Fruit fly (Drosophila melanogaster) whole organism, wandering third instar larva: Measurements from ENCODE around the gene CG4210.
A peak's percentile ranks its signal among the peaks of the same experiment; 100 is the strongest.

ENCODE experiments used
- Abd-B ChIP-seq: fragments of >200 bp; optimal IDR thresholded peaks from 2 replicates; lab custom pipeline; 2017; ENCODE audit warnings: missing biosample characterization, missing genetic modification characterization
- CG32264 ChIP-seq: fragments of 200-800 bp; sonication (Bioruptor generic); optimal IDR thresholded peaks from 2 replicates; lab custom pipeline; 2016; ENCODE audit warnings: missing biosample characterization, missing genetic modification characterization
- CG9705 ChIP-seq: fragments of 200-800 bp; sonication (Bioruptor generic); optimal IDR thresholded peaks from 2 replicates; lab custom pipeline; 2018; ENCODE audit warnings: missing biosample characterization, mild to moderate bottlenecking, missing genetic modification characterization
- CrebA ChIP-seq: fragments of 200-800 bp; sonication (Bioruptor generic); optimal IDR thresholded peaks from 2 replicates; lab custom pipeline; 2016; ENCODE audit warnings: missing biosample characterization, mild to moderate bottlenecking, missing genetic modification characterization, borderline replicate concordance
- Dfd ChIP-seq: fragments of >200 bp; optimal IDR thresholded peaks from 2 replicates; lab custom pipeline; 2017; ENCODE audit warnings: missing biosample characterization, missing genetic modification characterization
- Dif ChIP-seq: fragments of 200-275, 200-300 bp; sonication (Bioruptor generic); optimal IDR thresholded peaks from 2 replicates; lab custom pipeline; 2018; ENCODE audit warnings: missing biosample characterization, missing genetic modification characterization; ENCODE audit not compliant: partially characterized antibody
- GATAd ChIP-seq: sonication (Bioruptor generic); optimal IDR thresholded peaks from 2 replicates; lab custom pipeline; 2016; ENCODE audit warnings: missing biosample characterization, missing genetic modification characterization
- HLH106 ChIP-seq: fragments of 200-800 bp; optimal IDR thresholded peaks from 3 replicates; lab custom pipeline; 2019; ENCODE audit warnings: missing biosample characterization, mild to moderate bottlenecking, missing genetic modification characterization, moderate library complexity
- Hnf4 ChIP-seq: fragments of 200-800 bp; sonication (Bioruptor generic); optimal IDR thresholded peaks from 2 replicates; lab custom pipeline; 2016; ENCODE audit warnings: missing biosample characterization, mild to moderate bottlenecking, missing genetic modification characterization
- Hr78 ChIP-seq: fragments of >200 bp; optimal IDR thresholded peaks from 2 replicates; lab custom pipeline; 2017; ENCODE audit warnings: missing biosample characterization, missing genetic modification characterization
- Hr83 ChIP-seq: fragments of 200-300 bp; sonication (Bioruptor generic); optimal IDR thresholded peaks from 2 replicates; lab custom pipeline; 2016; ENCODE audit warnings: missing biosample characterization, mild to moderate bottlenecking, missing genetic modification characterization, moderate library complexity; ENCODE audit not compliant: poor library complexity, severe bottlenecking
- Jra ChIP-seq: sonication (Bioruptor generic); optimal IDR thresholded peaks from 2 replicates; lab custom pipeline; 2016; ENCODE audit warnings: missing biosample characterization, missing genetic modification characterization
- Mio ChIP-seq: sonication (Bioruptor generic); optimal IDR thresholded peaks from 2 replicates; lab custom pipeline; 2016; ENCODE audit warnings: missing biosample characterization, missing genetic modification characterization
- Myc ChIP-seq: fragments of >200 bp; optimal IDR thresholded peaks from 2 replicates; lab custom pipeline; 2017
- N ChIP-seq: fragments of >200 bp; optimal IDR thresholded peaks from 2 replicates; lab custom pipeline; 2018; ENCODE audit warnings: missing biosample characterization, missing external identifiers, missing genetic modification characterization
- OdsH ChIP-seq: fragments of 200-800 bp; sonication (Bioruptor generic); optimal IDR thresholded peaks from 2 replicates; lab custom pipeline; 2016; ENCODE audit warnings: missing biosample characterization, mild to moderate bottlenecking, missing genetic modification characterization
- Rel ChIP-seq, 2 experiments: fragments of 200-800 bp; sonication (Bioruptor generic) in 1 of 2; optimal IDR thresholded peaks; 2 replicates in 1 of 2; 3 replicates in 1 of 2; lab custom pipeline; 2016 to 2019; ENCODE audit warnings: mild to moderate bottlenecking in 2 of 2, missing biosample characterization in 2 of 2, missing genetic modification characterization in 2 of 2, moderate library complexity in 1 of 2
- Sp1 ChIP-seq: fragments of 200-800 bp; sonication (Bioruptor generic); optimal IDR thresholded peaks from 3 replicates; lab custom pipeline; 2019; ENCODE audit warnings: missing biosample characterization, mild to moderate bottlenecking, missing genetic modification characterization, moderate library complexity
- br ChIP-seq: fragments of 200-800 bp; sonication (Bioruptor generic); optimal IDR thresholded peaks from 2 replicates; lab custom pipeline; 2016; ENCODE audit warnings: missing biosample characterization, missing genetic modification characterization
- brk ChIP-seq: fragments of 200-800 bp; sonication (Bioruptor generic); optimal IDR thresholded peaks from 2 replicates; lab custom pipeline; 2016; ENCODE audit warnings: missing biosample characterization, mild to moderate bottlenecking, missing genetic modification characterization
- dl ChIP-seq, 2 experiments: fragments of 175-275, 200-275 bp in 1 of 2; fragments of 200-275 bp in 1 of 2; sonication (Bioruptor generic); optimal IDR thresholded peaks; lab custom pipeline; 2018; ENCODE audit warnings: mild to moderate bottlenecking in 2 of 2, missing biosample characterization in 2 of 2, missing genetic modification characterization in 2 of 2, moderate library complexity in 2 of 2; ENCODE audit not compliant: partially characterized antibody in 2 of 2, insufficient read depth in 1 of 2
- dmrt93B ChIP-seq: fragments of 200-800 bp; sonication (Bioruptor generic); optimal IDR thresholded peaks from 2 replicates; lab custom pipeline; 2018; ENCODE audit warnings: missing biosample characterization, mild to moderate bottlenecking, missing genetic modification characterization
- dsf ChIP-seq: sonication (Bioruptor generic); optimal IDR thresholded peaks from 2 replicates; lab custom pipeline; 2016; ENCODE audit warnings: missing biosample characterization, missing genetic modification characterization, borderline replicate concordance
- ey ChIP-seq: fragments of 200-800 bp; sonication (Bioruptor generic); optimal IDR thresholded peaks from 2 replicates; lab custom pipeline; 2016; ENCODE audit warnings: missing biosample characterization, missing genetic modification characterization
- foxo ChIP-seq, 2 experiments: fragments of 200-800 bp; sonication (Bioruptor generic); optimal IDR thresholded peaks; 2 replicates in 1 of 2; 3 replicates in 1 of 2; lab custom pipeline; 2016 to 2017; ENCODE audit warnings: missing biosample characterization in 2 of 2, missing genetic modification characterization in 2 of 2
- fru ChIP-seq: fragments of 200-800 bp; sonication (Bioruptor generic); optimal IDR thresholded peaks from 3 replicates; lab custom pipeline; 2016; ENCODE audit warnings: missing biosample characterization, mild to moderate bottlenecking, missing genetic modification characterization
- h ChIP-seq: fragments of 200-800 bp; sonication (Bioruptor generic); optimal IDR thresholded peaks from 3 replicates; lab custom pipeline; 2016; ENCODE audit warnings: missing biosample characterization, mild to moderate bottlenecking, missing genetic modification characterization
- jim ChIP-seq: fragments of 175-275, 200-325 bp; sonication (Bioruptor generic); optimal IDR thresholded peaks from 2 replicates; lab custom pipeline; 2016; ENCODE audit warnings: missing biosample characterization, mild to moderate bottlenecking, missing genetic modification characterization
- lola ChIP-seq: fragments of >200 bp; optimal IDR thresholded peaks from 2 replicates; lab custom pipeline; 2017; ENCODE audit warnings: missing biosample characterization, missing genetic modification characterization
- pan ChIP-seq: fragments of >200 bp; optimal IDR thresholded peaks from 2 replicates; lab custom pipeline; 2017
- psq ChIP-seq: fragments of 200-800 bp; sonication (Bioruptor generic); optimal IDR thresholded peaks from 3 replicates; lab custom pipeline; 2017; ENCODE audit warnings: missing biosample characterization, mild to moderate bottlenecking, missing genetic modification characterization, moderate library complexity
- rgr ChIP-seq: fragments of 200-800 bp; sonication (Bioruptor generic); optimal IDR thresholded peaks from 3 replicates; lab custom pipeline; 2016; ENCODE audit warnings: missing biosample characterization, mild to moderate bottlenecking, missing genetic modification characterization
- sage ChIP-seq: fragments of 200-800 bp; sonication (Bioruptor generic); optimal IDR thresholded peaks from 2 replicates; lab custom pipeline; 2016; ENCODE audit warnings: missing biosample characterization, mild to moderate bottlenecking, missing genetic modification characterization
- sv ChIP-seq: fragments of 200-800 bp; sonication (Bioruptor generic); optimal IDR thresholded peaks from 3 replicates; lab custom pipeline; 2016; ENCODE audit warnings: missing biosample characterization, missing genetic modification characterization
- tai ChIP-seq: sonication (Bioruptor generic); optimal IDR thresholded peaks from 2 replicates; lab custom pipeline; 2016; ENCODE audit warnings: missing biosample characterization, missing genetic modification characterization
- usp ChIP-seq: fragments of >200 bp; optimal IDR thresholded peaks from 2 replicates; lab custom pipeline; 2017; ENCODE audit warnings: missing biosample characterization, missing genetic modification characterization
- woc ChIP-seq: sonication (Bioruptor generic); optimal IDR thresholded peaks from 2 replicates; lab custom pipeline; 2016; ENCODE audit warnings: missing biosample characterization, mild to moderate bottlenecking, missing genetic modification characterization

CG4210 gene

DNA sequence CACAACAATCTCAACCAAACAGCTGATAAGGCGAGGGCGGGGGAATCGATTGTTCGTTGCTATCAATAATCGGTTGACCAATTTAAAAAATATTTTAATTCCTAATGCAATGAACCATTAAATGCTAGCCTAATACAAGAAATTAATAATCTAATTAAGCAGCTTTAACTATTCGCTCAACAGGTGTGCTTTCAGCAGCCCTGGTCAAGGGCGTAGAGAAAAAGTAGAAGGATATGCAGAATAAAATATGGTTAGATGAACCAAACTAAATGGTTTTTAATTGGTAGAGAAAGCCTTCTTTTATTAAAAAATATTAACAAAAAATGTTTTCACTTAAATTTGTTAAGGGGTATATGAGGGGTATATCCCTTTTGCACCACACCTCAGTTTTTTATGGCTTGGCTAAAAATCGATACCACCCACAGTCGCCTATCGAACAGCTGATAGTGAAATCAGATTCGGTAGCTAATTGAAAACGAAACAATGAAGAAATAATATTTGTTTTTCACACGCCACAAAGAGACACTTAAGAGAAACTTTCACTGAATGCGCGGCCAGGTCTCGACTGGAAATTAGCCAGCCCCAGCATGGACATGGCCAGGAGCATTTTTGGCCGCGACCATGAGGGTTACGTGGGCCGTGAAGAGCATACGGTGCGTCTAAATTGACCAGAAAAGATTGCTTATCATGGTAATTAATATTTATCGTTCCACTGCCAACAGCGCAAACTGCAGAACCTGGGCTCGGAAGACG is 5.2 kb downstream of the CG4210 start, which contains the start of the genes SIDL and CG12241 (continued):
- TF ChIP-seq tai (GFP tag; lab: Kevin White, UChicago) (no peak), pan (lab: Kevin White, UChicago) (no peak)

DNA sequence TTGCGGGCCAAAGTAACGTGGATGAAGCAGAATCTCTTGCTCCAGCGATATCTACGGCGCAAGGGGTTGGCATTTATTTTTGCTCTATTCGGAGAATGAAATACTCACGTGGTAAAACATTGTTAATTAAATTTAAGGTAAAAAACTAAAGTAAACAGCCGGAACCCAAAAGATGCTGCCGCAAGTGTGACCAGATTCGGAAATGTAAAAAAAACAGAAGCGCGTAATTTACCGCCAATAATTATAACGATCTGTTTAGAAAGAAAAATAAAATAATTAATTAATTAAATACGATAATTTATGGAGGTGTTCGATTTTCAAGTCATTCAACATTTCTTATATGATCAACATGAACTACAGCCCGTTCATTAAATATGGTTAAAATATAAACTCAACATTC is 9.2 kb downstream of the CG4210 start, which contains the start of gene Polr2G:
Gene Polr2G (minus strand): TSS at position 208 of the 400 bp plus-strand sequence.
- TF ChIP-seq lola (GFP tag; lab: Kevin White, UChicago) (no peak), Hnf4 (no peak), Mio (GFP tag; lab: Kevin White, UChicago) (no peak), psq (GFP tag; lab: Kevin White, UChicago) (no peak), Dfd (GFP tag; lab: Kevin White, UChicago) (no peak), brk (no peak), Hr78 (GFP tag; lab: Kevin White, UChicago) (no peak), HLH106 (no peak), CrebA (GFP tag; lab: Kevin White, UChicago) (no peak), woc (GFP tag; lab: Kevin White, UChicago) (no peak), sage (GFP tag; lab: Kevin White, UChicago) (no peak), usp (GFP tag; lab: Kevin White, UChicago) (no peak), pan (lab: Kevin White, UChicago) (no peak)

DNA sequence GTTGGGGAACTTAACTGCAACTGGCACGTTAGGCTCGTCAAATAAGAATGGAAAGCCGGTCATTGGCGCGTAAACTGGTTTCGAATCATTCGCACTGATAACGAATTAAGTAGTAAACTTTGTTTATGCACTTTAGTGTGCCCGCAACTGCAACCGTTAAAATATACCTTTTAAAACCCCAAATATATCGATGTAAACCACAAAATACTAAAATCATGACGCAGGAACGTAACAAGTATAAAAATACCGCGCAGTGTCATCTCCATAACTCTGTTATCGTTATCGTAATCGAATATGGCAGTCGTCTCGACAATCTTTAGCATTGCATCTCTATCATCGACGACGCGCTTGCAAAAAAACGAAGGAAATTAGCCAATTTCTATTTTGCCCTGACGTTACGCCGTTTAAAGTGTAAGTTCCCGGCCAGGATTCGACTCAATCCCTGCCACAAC is 11.5 kb downstream of the CG4210 start, which contains the start of the genes CG31344 and Caf1-55:
Gene CG31344 (minus strand): TSS at position 51 of the 452 bp plus-strand sequence.
Gene Caf1-55 (plus strand): TSS at position 298 of the 452 bp plus-strand sequence.
- TF ChIP-seq dsf (GFP tag; lab: Kevin White, UChicago): peak; percentile 19
- TF ChIP-seq Rel (GFP tag; optimal IDR thresholded peaks at IDR 0.05; lab: Kevin White, UChicago): no peak
- TF ChIP-seq Rel (tag; optimal IDR thresholded peaks at IDR 0.05; lab: Kevin White, UChicago): peak; percentile 70
- TF ChIP-seq br (GFP tag; lab: Kevin White, UChicago): no peak
- peak; percentile 50 for TF ChIP-seq Jra (GFP tag; lab: Kevin White, UChicago)
- no peak for TF ChIP-seq Abd-B (GFP tag; lab: Kevin White, UChicago)
- no peak for TF ChIP-seq CrebA (GFP tag; lab: Kevin White, UChicago)
- TF ChIP-seq ey (GFP tag; lab: Kevin White, UChicago): peak; percentile 10
- TF ChIP-seq Myc (lab: Kevin White, UChicago): no peak
- TF ChIP-seq CG9705 (GFP tag; lab: Kevin White, UChicago): no peak
- TF ChIP-seq, all 38 proteins: peak for 4

DNA sequence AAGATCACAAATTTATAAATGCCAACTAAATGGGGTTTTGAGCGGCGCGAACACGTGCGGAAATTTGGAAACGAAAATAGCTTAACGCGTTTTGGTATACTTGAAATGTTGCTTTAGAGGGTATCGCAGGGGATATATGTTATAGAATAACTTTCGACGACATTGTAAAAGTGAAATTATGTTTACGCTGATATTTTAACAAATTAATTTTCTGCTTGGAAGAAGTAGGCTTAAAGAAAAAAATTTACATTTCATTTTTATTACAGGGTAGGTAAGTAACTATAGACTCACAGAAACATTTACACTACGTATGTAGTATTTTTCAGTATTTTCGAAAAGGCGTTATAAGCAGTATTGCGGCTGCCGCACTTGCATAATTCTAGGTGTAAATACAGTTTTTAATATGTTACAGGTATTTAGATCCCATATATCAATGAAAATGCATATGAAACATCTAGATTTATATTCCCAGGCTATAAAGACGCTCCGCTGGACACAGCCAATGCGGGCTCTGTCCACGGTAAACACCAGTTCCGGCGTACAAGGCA is 15.6 kb downstream of the CG4210 start, which contains the start of the genes Art3 and mRpS10:
Gene Art3 (minus strand): TSS at position 80 of the 548 bp plus-strand sequence.
Gene mRpS10 (plus strand): TSS at position 337 of the 548 bp plus-strand sequence.
- peak; percentile 99 for TF ChIP-seq sv
- peak; percentile 99 for TF ChIP-seq Hr83
- peak; percentile 100 for TF ChIP-seq h
- peak; percentile 89 for TF ChIP-seq jim
- TF ChIP-seq usp (GFP tag; lab: Kevin White, UChicago): no peak
- TF ChIP-seq Mio (GFP tag; lab: Kevin White, UChicago): peak; percentile 96
- TF ChIP-seq woc (GFP tag; lab: Kevin White, UChicago): peak; percentile 99
- TF ChIP-seq dsf (GFP tag; lab: Kevin White, UChicago): peak; percentile 98
- peak; percentile 100 for TF ChIP-seq Hnf4
- TF ChIP-seq CG9705 (GFP tag; lab: Kevin White, UChicago): peak; percentile 100
- TF ChIP-seq Rel (GFP tag; optimal IDR thresholded peaks at IDR 0.05; lab: Kevin White, UChicago): peak; percentile 91
- peak; percentile 99 for TF ChIP-seq Rel (tag; optimal IDR thresholded peaks at IDR 0.05; lab: Kevin White, UChicago)
- TF ChIP-seq pan (lab: Kevin White, UChicago): peak; percentile 91
- TF ChIP-seq dl (GFP tag; optimal IDR thresholded peaks at IDR 0.05; lab: Kevin White, UChicago; ENCODE audit: insufficient read depth in 1 of 2, partially characterized antibody in 2 of 2): no peak
- TF ChIP-seq foxo (GFP tag; optimal IDR thresholded peaks at IDR 0.05; lab: Kevin White, UChicago): peak; percentile 97 to 100
- peak; percentile 99 for TF ChIP-seq Jra (GFP tag; lab: Kevin White, UChicago)
- TF ChIP-seq brk: no peak
- TF ChIP-seq Hr78 (GFP tag; lab: Kevin White, UChicago): no peak
- peak; percentile 99 for TF ChIP-seq br (GFP tag; lab: Kevin White, UChicago)
- TF ChIP-seq Abd-B (GFP tag; lab: Kevin White, UChicago): no peak
- TF ChIP-seq OdsH (GFP tag; lab: Kevin White, UChicago): peak; percentile 100
- peak; percentile 100 for TF ChIP-seq rgr (GFP tag; lab: Kevin White, UChicago)
- TF ChIP-seq CG32264 (GFP tag; lab: Kevin White, UChicago): peak; percentile 99
- peak; percentile 100 for TF ChIP-seq Sp1 (GFP tag; lab: Kevin White, UChicago)
- peak; percentile 99 for TF ChIP-seq Dfd (GFP tag; lab: Kevin White, UChicago)
- TF ChIP-seq GATAd (GFP tag; lab: Kevin White, UChicago): peak; percentile 99
- no peak for TF ChIP-seq Dif (GFP tag; lab: Kevin White, UChicago)
- TF ChIP-seq CrebA (GFP tag; lab: Kevin White, UChicago): no peak
- no peak for TF ChIP-seq N (GFP tag; lab: Kevin White, UChicago)
- peak; percentile 48 for TF ChIP-seq Myc (lab: Kevin White, UChicago)
- TF ChIP-seq fru (GFP tag; lab: Kevin White, UChicago): peak; percentile 100
- TF ChIP-seq HLH106: peak; percentile 100
- TF ChIP-seq lola (GFP tag; lab: Kevin White, UChicago): no peak
- TF ChIP-seq dmrt93B: peak; percentile 100
- peak; percentile 99 for TF ChIP-seq sage (GFP tag; lab: Kevin White, UChicago)
- TF ChIP-seq tai (GFP tag; lab: Kevin White, UChicago): no peak
